Worm (Caenorhabditis elegans) whole organism, L1 larva: ENCODE measurements around the gene aakg-5.

ENCODE experiments used
- C34B4.2 ChIP-seq: sonication (generic microtip); optimal IDR thresholded peaks from 2 replicates; lab custom pipeline; 2017; ENCODE audit warnings: mild to moderate bottlenecking, missing genetic modification characterization, missing compliant biosample characterization
- F16B12.6 ChIP-seq: fragments of 150-350 bp; optimal IDR thresholded peaks from 2 replicates; lab custom pipeline; 2014; ENCODE audit warnings: missing biosample characterization, missing genetic modification characterization
- aha-1 ChIP-seq: fragments of 150-350 bp; optimal IDR thresholded peaks from 2 replicates; lab custom pipeline; 2014; ENCODE audit warnings: missing biosample characterization, missing genetic modification characterization
- alr-1 ChIP-seq: fragments of 200-800 bp; sonication (Bioruptor generic); optimal IDR thresholded peaks from 2 replicates; lab custom pipeline; 2018; ENCODE audit warnings: borderline replicate concordance, mild to moderate bottlenecking, missing genetic modification characterization, missing compliant biosample characterization
- ama-1 ChIP-seq: fragments of 150-350 bp; optimal IDR thresholded peaks from 2 replicates; lab custom pipeline; 2014
- blmp-1 ChIP-seq: fragments of 150-350 bp; optimal IDR thresholded peaks from 2 replicates; lab custom pipeline; 2014; ENCODE audit warnings: missing biosample characterization, missing genetic modification characterization
- ceh-63 ChIP-seq: fragments of 200-800 bp; sonication (Bioruptor generic); optimal IDR thresholded peaks from 2 replicates; lab custom pipeline; 2018; ENCODE audit warnings: mild to moderate bottlenecking, missing genetic modification characterization, missing compliant biosample characterization
- ceh-8 ChIP-seq: fragments of 200-800 bp; sonication (Bioruptor generic); optimal IDR thresholded peaks from 2 replicates; lab custom pipeline; 2018; ENCODE audit warnings: mild to moderate bottlenecking, missing genetic modification characterization, moderate library complexity, missing compliant biosample characterization
- dpl-1 ChIP-seq, 3 experiments: fragments of 150-350 bp in 2 of 3; sonication (generic microtip) in 1 of 3; optimal IDR thresholded peaks; 2 replicates each; lab custom pipeline; 2014 to 2017; ENCODE audit warnings: missing biosample characterization in 3 of 3, missing genetic modification characterization in 3 of 3, missing genetic modification reagents in 3 of 3
- dsc-1 ChIP-seq: sonication (generic microtip); optimal IDR thresholded peaks from 2 replicates; lab custom pipeline; 2016; ENCODE audit warnings: mild to moderate bottlenecking, missing genetic modification characterization, missing compliant biosample characterization
- efl-1 ChIP-seq, 4 experiments: fragments of 150-350 bp; optimal IDR thresholded peaks in 3 of 4; peaks in 1 of 4; 1 replicate in 1 of 4; 2 replicates in 3 of 4; lab custom pipeline; 2014; ENCODE audit warnings: missing biosample characterization in 2 of 4, missing genetic modification characterization in 2 of 4, missing genetic modification reagents in 2 of 4
- efl-3 ChIP-seq: fragments of 200-800 bp; sonication (Bioruptor generic); optimal IDR thresholded peaks from 2 replicates; lab custom pipeline; 2018; ENCODE audit warnings: mild to moderate bottlenecking, missing genetic modification characterization, missing compliant biosample characterization
- egl-13 ChIP-seq: sonication (generic microtip); optimal IDR thresholded peaks from 2 replicates; lab custom pipeline; 2016; ENCODE audit warnings: missing genotype, missing genetic modification reagents, missing genetic modification characterization, missing compliant biosample characterization
- elt-2 ChIP-seq: sonication (generic microtip); optimal IDR thresholded peaks from 2 replicates; lab custom pipeline; 2016; ENCODE audit warnings: missing genetic modification characterization, mild to moderate bottlenecking, inconsistent platforms, missing compliant biosample characterization, missing genetic modification reagents
- elt-3 ChIP-seq, 6 experiments: fragments of 150-350 bp in 1 of 6; sonication (generic microtip); optimal IDR thresholded peaks; 2 replicates each; lab custom pipeline; 2017 to 2018; ENCODE audit warnings: missing biosample characterization in 6 of 6, missing genetic modification characterization in 6 of 6, inconsistent platforms in 1 of 6
- ets-5 ChIP-seq: fragments of 200-800 bp; sonication (Bioruptor generic); IDR thresholded peaks from 2 replicates; pipeline ENCODE4 v1.3.6; 2022; ENCODE audit warnings: missing genetic modification characterization, missing compliant biosample characterization
- fkh-4 ChIP-seq: sonication (generic microtip); optimal IDR thresholded peaks from 2 replicates; lab custom pipeline; 2016; ENCODE audit warnings: missing compliant biosample characterization, missing genetic modification characterization, borderline replicate concordance
- fkh-8 ChIP-seq: sonication (generic microtip); optimal IDR thresholded peaks from 2 replicates; lab custom pipeline; 2016; ENCODE audit warnings: mild to moderate bottlenecking, missing genetic modification characterization, missing compliant biosample characterization
- fos-1 ChIP-seq: fragments of 150-350 bp; optimal IDR thresholded peaks from 2 replicates; lab custom pipeline; 2014; ENCODE audit warnings: missing biosample characterization, missing genetic modification characterization
- grh-1 ChIP-seq: fragments of 200-800 bp; sonication (Bioruptor generic); IDR thresholded peaks from 2 replicates; pipeline ENCODE4 v1.3.6; 2022; ENCODE audit warnings: missing genetic modification reagents, missing genetic modification characterization, missing compliant biosample characterization
- hlh-4 ChIP-seq: sonication (generic microtip); optimal IDR thresholded peaks from 2 replicates; lab custom pipeline; 2016; ENCODE audit warnings: mild to moderate bottlenecking, missing genetic modification characterization, missing compliant biosample characterization
- hpl-2 ChIP-seq: fragments of 150-350 bp; optimal IDR thresholded peaks from 2 replicates; lab custom pipeline; 2014; ENCODE audit warnings: missing biosample characterization, missing genetic modification reagents, missing genetic modification characterization
- lin-13 ChIP-seq: fragments of 150-350 bp; optimal IDR thresholded peaks from 2 replicates; lab custom pipeline; 2014; ENCODE audit warnings: missing biosample characterization, missing genetic modification reagents, missing genetic modification characterization
- lin-15B ChIP-seq: fragments of 150-350 bp; sonication (generic microtip); optimal IDR thresholded peaks from 3 replicates; lab custom pipeline; 2014; ENCODE audit warnings: missing biosample characterization, missing genetic modification characterization
- lin-35 ChIP-seq, 2 experiments: fragments of 150-350 bp; optimal IDR thresholded peaks; 2 replicates each; lab custom pipeline; 2014; ENCODE audit warnings: missing biosample characterization in 2 of 2, missing genetic modification characterization in 2 of 2, missing genetic modification reagents in 2 of 2
- mab-9 ChIP-seq: fragments of 200-800 bp; sonication (Bioruptor generic); IDR thresholded peaks from 2 replicates; pipeline ENCODE4 v1.3.6; 2022; ENCODE audit warnings: missing genetic modification reagents, missing genetic modification characterization, missing compliant biosample characterization
- mdl-1 ChIP-seq, 2 experiments: fragments of 150-350 bp; optimal IDR thresholded peaks; 2 replicates each; lab custom pipeline; 2014 to 2017; ENCODE audit warnings: missing biosample characterization in 2 of 2, missing genetic modification characterization in 2 of 2, inconsistent platforms in 1 of 2
- mef-2 ChIP-seq: fragments of 150-350 bp; optimal IDR thresholded peaks from 2 replicates; lab custom pipeline; 2014; ENCODE audit warnings: missing biosample characterization, missing genetic modification characterization
- mep-1 ChIP-seq: fragments of 150-350 bp; optimal IDR thresholded peaks from 2 replicates; lab custom pipeline; 2014; ENCODE audit warnings: missing biosample characterization, missing genetic modification characterization
- nhr-11 ChIP-seq: fragments of 150-350 bp; optimal IDR thresholded peaks from 2 replicates; lab custom pipeline; 2014; ENCODE audit warnings: missing biosample characterization, missing genetic modification characterization
- nhr-12 ChIP-seq: sonication (generic microtip); optimal IDR thresholded peaks from 2 replicates; lab custom pipeline; 2017; ENCODE audit warnings: missing biosample characterization, missing genetic modification characterization
- nhr-20 ChIP-seq: sonication (generic microtip); optimal IDR thresholded peaks from 2 replicates; lab custom pipeline; 2016; ENCODE audit warnings: mild to moderate bottlenecking, missing genetic modification characterization, missing compliant biosample characterization
- nhr-28 ChIP-seq: fragments of 150-350 bp; optimal IDR thresholded peaks from 2 replicates; lab custom pipeline; 2014; ENCODE audit warnings: missing biosample characterization, missing genetic modification characterization
- nhr-71 ChIP-seq: sonication (generic microtip); optimal IDR thresholded peaks from 2 replicates; lab custom pipeline; 2016; ENCODE audit warnings: mild to moderate bottlenecking, missing genetic modification characterization, moderate library complexity, missing compliant biosample characterization
- nhr-77 ChIP-seq: fragments of 150-350 bp; optimal IDR thresholded peaks from 2 replicates; lab custom pipeline; 2014; ENCODE audit warnings: missing biosample characterization, missing genetic modification characterization
- nhr-84 ChIP-seq: sonication (generic microtip); optimal IDR thresholded peaks from 2 replicates; lab custom pipeline; 2017; ENCODE audit warnings: missing biosample characterization, missing genetic modification characterization
- nhr-85 ChIP-seq: sonication (generic microtip); peaks from one replicate; lab custom pipeline; 2016; ENCODE audit warnings: missing genetic modification characterization, inconsistent platforms, missing compliant biosample characterization
- pqm-1 ChIP-seq: sonication (generic microtip); optimal IDR thresholded peaks from 3 replicates; lab custom pipeline; 2017; ENCODE audit warnings: missing biosample characterization, missing genetic modification characterization
- rnt-1 ChIP-seq: sonication (generic microtip); optimal IDR thresholded peaks from 2 replicates; lab custom pipeline; 2016; ENCODE audit warnings: mild to moderate bottlenecking, missing genetic modification characterization, moderate library complexity, missing compliant biosample characterization
- skn-1 ChIP-seq: fragments of 150-350 bp; optimal IDR thresholded peaks from 2 replicates; lab custom pipeline; 2014; ENCODE audit warnings: missing biosample characterization, missing genetic modification characterization
- snpc-4 ChIP-seq: fragments of 150-350 bp; optimal IDR thresholded peaks from 2 replicates; lab custom pipeline; 2014; ENCODE audit warnings: missing biosample characterization, missing genetic modification characterization
- sox-4 ChIP-seq: sonication (generic microtip); optimal IDR thresholded peaks from 2 replicates; lab custom pipeline; 2016; ENCODE audit warnings: missing genetic modification characterization, missing compliant biosample characterization
- sup-37 ChIP-seq: fragments of 200-800 bp; sonication (Bioruptor generic); optimal IDR thresholded peaks from 2 replicates; lab custom pipeline; 2018; ENCODE audit warnings: mild to moderate bottlenecking, missing genetic modification characterization, missing compliant biosample characterization
- swsn-7 ChIP-seq: sonication (generic microtip); optimal IDR thresholded peaks from 2 replicates; lab custom pipeline; 2016; ENCODE audit warnings: missing genetic modification characterization, missing compliant biosample characterization
- unc-30 ChIP-seq: sonication (generic microtip); optimal IDR thresholded peaks from 2 replicates; lab custom pipeline; 2017; ENCODE audit warnings: missing biosample characterization, missing genetic modification characterization
- unc-62 ChIP-seq: fragments of 150-350 bp; optimal IDR thresholded peaks from 2 replicates; lab custom pipeline; 2014; ENCODE audit warnings: missing biosample characterization, missing genetic modification reagents, missing genetic modification characterization
- unc-86 ChIP-seq: sonication (generic microtip); optimal IDR thresholded peaks from 2 replicates; lab custom pipeline; 2016; ENCODE audit warnings: missing genetic modification characterization, missing compliant biosample characterization
- xbp-1 ChIP-seq: sonication (generic microtip); optimal IDR thresholded peaks from 2 replicates; lab custom pipeline; 2016; ENCODE audit warnings: missing genetic modification characterization, missing compliant biosample characterization

aakg-5 gene

ce11 chrII:9981760-9982159 is 6.8 kb upstream of the aakg-5 start, which contains the start of gene sdz-38:
Gene sdz-38, minus strand, starts transcription at chrII:9981860.
- TF ChIP-seq fkh-4 (no peak), snpc-4 (tag; lab: Kevin White, UChicago) (no peak), nhr-71 (no peak)
- TF ChIP-seq, all 84 proteins: peak for 0

- TF ChIP-seq nhr-85 (tag; lab: Kevin White, UChicago) (no peak), lin-13 (GFP tag; lab: Kevin White, UChicago) (no peak), F16B12.6 (tag; lab: Kevin White, UChicago) (no peak), sox-4 (tag; lab: Kevin White, UChicago) (no peak), unc-86 (tag; lab: Kevin White, UChicago) (no peak), lin-15B (no peak), blmp-1 (tag; lab: Kevin White, UChicago) (no peak), nhr-71 (no peak), mep-1 (tag; lab: Kevin White, UChicago) (no peak), ets-5 (no peak), dpl-1 (GFP tag; optimal IDR thresholded peaks at IDR 0.05; lab: Kevin White, UChicago) (no peak), swsn-7 (no peak), nhr-20 (tag; lab: Kevin White, UChicago) (no peak), pqm-1 (no peak), nhr-12 (tag; lab: Kevin White, UChicago) (no peak), C34B4.2 (tag; lab: Kevin White, UChicago) (no peak), nhr-84 (tag; lab: Kevin White, UChicago) (no peak), hlh-4 (tag; lab: Kevin White, UChicago) (no peak), mef-2 (tag; lab: Kevin White, UChicago) (no peak), xbp-1 (tag; lab: Kevin White, UChicago) (no peak)
Measured at ce11 chrII:9980077-9980631, 5.2 kb upstream of the aakg-5 start, which contains the start of gene ZK892.6. Gene ZK892.6, minus strand, starts transcription at chrII:9980127.

- TF ChIP-seq nhr-11 (tag; lab: Kevin White, UChicago): no peak
- no peak for TF ChIP-seq skn-1 (tag; lab: Kevin White, UChicago)
- no peak for TF ChIP-seq efl-3 (GFP tag; lab: Kevin White, UChicago)
- TF ChIP-seq unc-62 (GFP tag; lab: Kevin White, UChicago): no peak
- no peak for TF ChIP-seq nhr-85 (tag; lab: Kevin White, UChicago)
- no peak for TF ChIP-seq dsc-1 (tag; lab: Kevin White, UChicago)
- no peak for TF ChIP-seq alr-1 (tag; lab: Kevin White, UChicago)
- no peak for TF ChIP-seq unc-86 (tag; lab: Kevin White, UChicago)
- TF ChIP-seq grh-1 (GFP tag; lab: Robert Waterston, UW): no peak
- no peak for TF ChIP-seq elt-3 (tag; optimal IDR thresholded peaks at IDR 0.05; lab: Kevin White, UChicago)
- no peak for TF ChIP-seq lin-35 (GFP tag; optimal IDR thresholded peaks at IDR 0.05; lab: Kevin White, UChicago)
- no peak for TF ChIP-seq mdl-1 (tag; optimal IDR thresholded peaks at IDR 0.05; lab: Kevin White, UChicago)
- no peak for TF ChIP-seq elt-2 (tag; lab: Kevin White, UChicago)
- no peak for TF ChIP-seq sup-37 (GFP tag; lab: Kevin White, UChicago)
- no peak for TF ChIP-seq hpl-2 (GFP tag; lab: Kevin White, UChicago)
- TF ChIP-seq nhr-28: no peak
- TF ChIP-seq rnt-1 (tag; lab: Kevin White, UChicago): no peak
Measured at ce11 chrII:9976405-9976804, 1.5 kb upstream of the aakg-5 start, which contains the start of gene R53.8. Gene R53.8, plus strand, starts transcription at chrII:9976705.

ce11 chrII:9974210-9974609 is 715 bp downstream of the aakg-5 start:
- TF ChIP-seq efl-1 (optimal IDR thresholded peaks at IDR 0.05; lab: Kevin White, UChicago): no peak
- peak in 1 of 2 experiments; percentile 1 for TF ChIP-seq efl-1 (GFP tag; optimal IDR thresholded peaks at IDR 0.05 in 1 of 2; lab: Kevin White, UChicago)
- no peak for TF ChIP-seq fkh-8 (tag; lab: Kevin White, UChicago)
- peak; percentile 71 for TF ChIP-seq elt-2 (tag; lab: Kevin White, UChicago)
- TF ChIP-seq nhr-20 (tag; lab: Kevin White, UChicago): peak; percentile 8
- TF ChIP-seq nhr-77 (tag; lab: Kevin White, UChicago): no peak
- TF ChIP-seq egl-13 (tag; lab: Kevin White, UChicago): no peak
- TF ChIP-seq mab-9 (GFP tag; lab: Robert Waterston, UW): no peak
- no peak for TF ChIP-seq hpl-2 (GFP tag; lab: Kevin White, UChicago)
- TF ChIP-seq ceh-63 (GFP tag; lab: Kevin White, UChicago): no peak
- TF ChIP-seq aha-1 (tag; lab: Kevin White, UChicago): no peak
- TF ChIP-seq unc-30 (tag; lab: Kevin White, UChicago): no peak
- no peak for TF ChIP-seq ceh-8 (GFP tag; lab: Kevin White, UChicago)
- no peak for TF ChIP-seq sox-4 (tag; lab: Kevin White, UChicago)
- TF ChIP-seq lin-35 (GFP tag; optimal IDR thresholded peaks at IDR 0.05; lab: Kevin White, UChicago): peak in 1 of 2 experiments; percentile 21
- TF ChIP-seq mef-2 (tag; lab: Kevin White, UChicago): no peak
- no peak for TF ChIP-seq lin-13 (GFP tag; lab: Kevin White, UChicago)
- TF ChIP-seq fos-1: no peak
- no peak for TF ChIP-seq ama-1 (lab: Kevin White, UChicago)
